Fruit fly (Drosophila melanogaster): ENCODE data around the gene CG5151.

DNA sequence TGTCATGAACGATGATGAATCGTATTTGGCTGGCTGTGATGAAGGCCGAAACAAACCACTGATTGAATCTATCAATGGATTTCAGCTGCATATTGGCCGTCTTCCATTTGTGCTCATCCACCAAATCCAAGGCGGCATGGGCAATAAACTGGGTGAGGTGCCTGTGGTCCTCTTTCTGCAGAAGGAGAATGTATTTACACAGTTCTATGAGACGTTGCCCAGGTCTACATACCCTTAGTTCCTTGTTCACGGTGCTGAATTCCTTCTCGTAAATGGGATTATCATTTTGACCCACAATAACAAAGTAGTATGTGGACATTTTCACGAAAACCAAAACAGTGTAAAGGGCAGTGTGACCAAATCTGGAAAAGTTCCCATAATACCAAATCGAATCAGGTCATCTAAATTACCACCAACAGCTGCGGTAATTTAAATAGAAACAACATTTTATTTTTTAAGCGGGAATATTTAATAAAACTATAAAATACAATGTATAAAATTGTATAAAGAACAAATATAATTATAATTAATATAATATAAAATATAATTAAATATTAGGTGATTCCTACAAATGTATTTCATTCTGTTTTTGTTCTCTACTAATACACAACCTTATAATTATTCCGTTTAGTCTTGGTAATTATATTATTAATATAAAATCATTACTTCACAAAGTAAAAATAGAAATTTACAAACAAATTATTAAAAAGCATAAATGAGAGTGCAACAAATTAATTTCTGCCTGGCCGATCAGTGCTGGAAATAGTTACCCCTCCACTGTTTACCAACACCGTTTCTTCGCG is 33.0 kb downstream of the CG5151 start, which contains the start of the genes Trs20 and elg1:
- TF ChIP-seq CG1233 (GFP tag; optimal IDR thresholded peaks at IDR 0.05) (peak; percentile 1), bbx (GFP tag; IDR thresholded peaks at IDR 0.05; ENCODE audit: partially characterized antibody) (0 out of 2 replicates have a peak, but pooled peaks have one; percentile 11), btn (GFP tag; optimal IDR thresholded peaks at IDR 0.05) (no peak), Hmx (GFP tag; optimal IDR thresholded peaks at IDR 0.05) (no peak), Atf-2 (GFP tag; optimal IDR thresholded peaks at IDR 0.05) (no peak), hbn (GFP tag; IDR thresholded peaks at IDR 0.05; ENCODE audit: partially characterized antibody) (no peak), pnt (GFP tag; optimal IDR thresholded peaks at IDR 0.05) (no peak), NFAT (GFP tag; IDR thresholded peaks at IDR 0.05) (peak; percentile 48; the same call in 1 of the 2 replicates), CG1792 (GFP tag; optimal IDR thresholded peaks at IDR 0.05) (no peak), CG11398 (GFP tag; optimal IDR thresholded peaks at IDR 0.05) (no peak), h (optimal IDR thresholded peaks at IDR 0.05) (no peak), CG17186 (GFP tag; optimal IDR thresholded peaks at IDR 0.05) (no peak), sna (GFP tag; IDR thresholded peaks at IDR 0.05; ENCODE audit: partially characterized antibody) (no peak), CG17361 (GFP tag; IDR thresholded peaks at IDR 0.05) (peak; percentile 88; the same call in 2 of the 3 replicates)
